Worm (Caenorhabditis elegans): ENCODE results near the gene rac-2.

DNA sequence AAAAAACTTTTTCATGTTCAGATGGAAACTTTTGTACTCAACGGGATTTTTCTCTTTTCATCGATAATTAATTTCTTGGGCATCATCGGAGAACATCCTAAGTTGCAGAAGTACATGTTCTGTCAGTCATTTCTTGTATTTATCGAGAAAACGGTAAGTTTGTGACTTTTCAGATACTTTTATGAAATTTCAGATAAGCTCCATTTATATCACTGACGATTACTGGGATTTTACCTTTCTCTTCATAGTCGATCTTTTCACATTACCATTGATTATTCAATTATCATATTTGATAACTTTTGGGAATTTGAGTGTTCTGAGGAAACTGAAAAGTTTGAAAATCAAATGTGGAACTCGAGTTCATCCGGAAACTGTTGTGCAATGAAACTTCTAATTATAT is 16.6 kb downstream of the rac-2 start, which contains the start of gene srz-105:
- no peak for TF ChIP-seq hnd-1 (tag; optimal IDR thresholded peaks at IDR 0.05)
- TF ChIP-seq ama-1 (optimal IDR thresholded peaks at IDR 0.05), result no peak
- TF ChIP-seq ceh-36 (tag; optimal IDR thresholded peaks at IDR 0.05), result no peak
- no peak for TF ChIP-seq hmbx-1 (tag; optimal IDR thresholded peaks at IDR 0.05)
- no peak for TF ChIP-seq ets-7 (tag; optimal IDR thresholded peaks at IDR 0.05)
- TF ChIP-seq B0310.2 (tag; optimal IDR thresholded peaks at IDR 0.05), result no peak
- no peak for TF ChIP-seq F13C5.2 (tag; optimal IDR thresholded peaks at IDR 0.05)
- no peak for TF ChIP-seq aly-1 (tag; optimal IDR thresholded peaks at IDR 0.05)
